Worm (Caenorhabditis elegans): Measurements from ENCODE around the gene F47B10.3.

The F47B10.3 gene

ce11 chrX:10900952-10901351 lies 9.0 kb downstream of the F47B10.3 start (continued):
- TF ChIP-seq hif-1 (tag; optimal IDR thresholded peaks at IDR 0.05) (no peak), F44E2.7 (GFP tag; IDR thresholded peaks at IDR 0.05) (no peak), pqm-1 (tag; optimal IDR thresholded peaks at IDR 0.05) (no peak), Y48G9A.11 (GFP tag; IDR thresholded peaks at IDR 0.05) (no peak), lin-15B (tag; optimal IDR thresholded peaks at IDR 0.05) (no peak), daf-8 (GFP tag; IDR thresholded peaks at IDR 0.05) (no peak), nhr-237 (tag; optimal IDR thresholded peaks at IDR 0.05) (no peak), pha-4 (GFP tag; IDR thresholded peaks at IDR 0.05) (no peak), pha-4 (tag; optimal IDR thresholded peaks at IDR 0.05) (no peak), spr-3 (GFP tag; optimal IDR thresholded peaks at IDR 0.05) (no peak), F26F4.8 (GFP tag; conservative IDR thresholded peaks at IDR 0.05) (no peak), madf-5 (GFP tag; IDR thresholded peaks at IDR 0.05) (no peak), snpc-4 (tag; optimal IDR thresholded peaks at IDR 0.05) (no peak), daf-19 (GFP tag; conservative IDR thresholded peaks at IDR 0.05) (no peak), zfp-2 (tag; optimal IDR thresholded peaks at IDR 0.05) (no peak), lsy-2 (tag; optimal IDR thresholded peaks at IDR 0.05) (peak in 1 of 2 experiments; percentile 61), ZK337.2 (GFP tag; IDR thresholded peaks at IDR 0.05) (no peak), hlh-30 (tag; optimal IDR thresholded peaks at IDR 0.05; ENCODE audit: insufficient read depth) (peak; percentile 49), dmd-9 (GFP tag; IDR thresholded peaks at IDR 0.05) (no peak)

- TF ChIP-seq fos-1 (tag; optimal IDR thresholded peaks at IDR 0.05) (no peak), php-3 (GFP tag; IDR thresholded peaks at IDR 0.05) (peak; percentile 61; the same call in 1 of the 2 replicates), unc-62 (GFP tag; optimal IDR thresholded peaks at IDR 0.05 in 1 of 2) (peak in 1 of 2 experiments; percentile 66), unc-62 (tag; optimal IDR thresholded peaks at IDR 0.05) (no peak), ceh-32 (tag; optimal IDR thresholded peaks at IDR 0.05; ENCODE audit: poor library complexity) (no peak), unc-130 (GFP tag; optimal IDR thresholded peaks at IDR 0.05) (no peak), dmd-6 (GFP tag; IDR thresholded peaks at IDR 0.05) (peak; percentile 79), pqm-1 (tag; optimal IDR thresholded peaks at IDR 0.05) (peak; percentile 79), mxl-3 (GFP tag; optimal IDR thresholded peaks at IDR 0.05) (peak; percentile 67), attf-4 (tag; optimal IDR thresholded peaks at IDR 0.05) (no peak), daf-16 (GFP tag; optimal IDR thresholded peaks at IDR 0.05) (no peak), daf-16 (tag; optimal IDR thresholded peaks at IDR 0.05) (peak; percentile 90), hlh-11 (tag; optimal IDR thresholded peaks at IDR 0.05) (peak; percentile 83), nhr-41 (GFP tag; IDR thresholded peaks at IDR 0.05) (no peak), dve-1 (tag; optimal IDR thresholded peaks at IDR 0.05; ENCODE audit: insufficient read depth) (peak; percentile 86), lin-29 (GFP tag; IDR thresholded peaks at IDR 0.05) (no peak), lim-7 (GFP tag; IDR thresholded peaks at IDR 0.05) (no peak), nhr-28 (tag; optimal IDR thresholded peaks at IDR 0.05) (peak; percentile 78), egl-43 (GFP tag; IDR thresholded peaks at IDR 0.05) (no peak), ces-1 (GFP tag; optimal IDR thresholded peaks at IDR 0.05) (no peak), egl-27 (tag; optimal IDR thresholded peaks at IDR 0.05) (no peak), nhr-102 (tag; optimal IDR thresholded peaks at IDR 0.05) (peak; percentile 5), ceh-44 (GFP tag; IDR thresholded peaks at IDR 0.05) (no peak), R02D3.7 (tag; optimal IDR thresholded peaks at IDR 0.05) (no peak), zip-2 (tag; optimal IDR thresholded peaks at IDR 0.05) (peak; percentile 24), hmg-1.1 (GFP tag; IDR thresholded peaks at IDR 0.05) (no peak), duxl-1 (tag; optimal IDR thresholded peaks at IDR 0.05; ENCODE audit: poor library complexity) (no peak), nhr-42 (GFP tag; IDR thresholded peaks at IDR 0.05) (no peak), spr-1 (tag; optimal IDR thresholded peaks at IDR 0.05) (no peak), sdz-12 (GFP tag; optimal IDR thresholded peaks at IDR 0.05) (no peak), hlh-30 (tag; optimal IDR thresholded peaks at IDR 0.05; ENCODE audit: insufficient read depth) (peak; percentile 66), ztf-7 (tag; optimal IDR thresholded peaks at IDR 0.05) (peak; percentile 24), ama-1 (optimal IDR thresholded peaks at IDR 0.05) (no peak), arid-1 (GFP tag; conservative IDR thresholded peaks at IDR 0.05) (no peak), nhr-48 (tag; optimal IDR thresholded peaks at IDR 0.05) (peak; percentile 43)
These were observed 9.8 kb downstream of the F47B10.3 start for ce11 chrX:10901766-10902165.

All from whole organism, L4 larva.